Fruit fly (Drosophila melanogaster) whole organism, wandering third instar larva: Measurements from ENCODE around the gene CG13047.

Experiments used
- CG32264 ChIP-seq: fragments of 200-800 bp; sonication (Bioruptor generic); optimal IDR thresholded peaks from 2 replicates; lab custom pipeline; 2016; ENCODE audit warnings: missing biosample characterization, missing genetic modification characterization
- Dfd ChIP-seq: fragments of >200 bp; optimal IDR thresholded peaks from 2 replicates; lab custom pipeline; 2017; ENCODE audit warnings: missing biosample characterization, missing genetic modification characterization
- Hr78 ChIP-seq: fragments of >200 bp; optimal IDR thresholded peaks from 2 replicates; lab custom pipeline; 2017; ENCODE audit warnings: missing biosample characterization, missing genetic modification characterization
- Jra ChIP-seq: sonication (Bioruptor generic); optimal IDR thresholded peaks from 2 replicates; lab custom pipeline; 2016; ENCODE audit warnings: missing biosample characterization, missing genetic modification characterization
- ey ChIP-seq: fragments of 200-800 bp; sonication (Bioruptor generic); optimal IDR thresholded peaks from 2 replicates; lab custom pipeline; 2016; ENCODE audit warnings: missing biosample characterization, missing genetic modification characterization
- fru ChIP-seq: fragments of 200-800 bp; sonication (Bioruptor generic); optimal IDR thresholded peaks from 3 replicates; lab custom pipeline; 2016; ENCODE audit warnings: missing biosample characterization, mild to moderate bottlenecking, missing genetic modification characterization
- pan ChIP-seq: fragments of >200 bp; optimal IDR thresholded peaks from 2 replicates; lab custom pipeline; 2017
- psq ChIP-seq: fragments of 200-800 bp; sonication (Bioruptor generic); optimal IDR thresholded peaks from 3 replicates; lab custom pipeline; 2017; ENCODE audit warnings: missing biosample characterization, mild to moderate bottlenecking, missing genetic modification characterization, moderate library complexity
- usp ChIP-seq: fragments of >200 bp; optimal IDR thresholded peaks from 2 replicates; lab custom pipeline; 2017; ENCODE audit warnings: missing biosample characterization, missing genetic modification characterization

DNA sequence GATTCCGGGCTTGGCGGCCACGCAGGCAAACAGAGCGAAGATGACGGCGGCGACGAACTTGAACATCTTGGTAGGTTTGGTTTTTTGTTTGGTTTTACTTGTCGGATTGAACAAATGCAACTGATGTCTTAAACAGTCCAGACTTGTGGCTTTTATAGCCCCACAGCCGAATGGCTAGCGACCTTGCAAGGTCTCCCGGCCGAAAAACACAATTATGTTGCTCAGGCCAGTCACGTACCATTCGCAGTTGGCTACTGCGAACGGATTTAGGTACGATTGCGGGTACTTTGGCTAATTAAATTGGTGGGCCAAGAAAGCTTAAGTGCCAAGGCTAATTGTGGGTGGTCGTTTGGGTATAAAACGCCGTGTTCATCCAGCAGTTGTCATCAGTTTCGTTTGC, 20.2 kb downstream of the CG13047 start, which contains the start of the genes CG13051 and CG13069:
- TF ChIP-seq ey (no peak), Jra (GFP tag; lab: Kevin White, UChicago) (no peak), Dfd (no peak), psq (GFP tag; lab: Kevin White, UChicago) (no peak), usp (GFP tag; lab: Kevin White, UChicago) (no peak), Hr78 (GFP tag; lab: Kevin White, UChicago) (no peak), pan (lab: Kevin White, UChicago) (no peak), fru (GFP tag; lab: Kevin White, UChicago) (no peak), CG32264 (GFP tag; lab: Kevin White, UChicago) (no peak)
